Fruit fly (Drosophila melanogaster): ENCODE results near the gene CG6051.
A peak's percentile ranks its signal among the peaks of the same experiment; 100 is the strongest.

Gene CG6051

DNA sequence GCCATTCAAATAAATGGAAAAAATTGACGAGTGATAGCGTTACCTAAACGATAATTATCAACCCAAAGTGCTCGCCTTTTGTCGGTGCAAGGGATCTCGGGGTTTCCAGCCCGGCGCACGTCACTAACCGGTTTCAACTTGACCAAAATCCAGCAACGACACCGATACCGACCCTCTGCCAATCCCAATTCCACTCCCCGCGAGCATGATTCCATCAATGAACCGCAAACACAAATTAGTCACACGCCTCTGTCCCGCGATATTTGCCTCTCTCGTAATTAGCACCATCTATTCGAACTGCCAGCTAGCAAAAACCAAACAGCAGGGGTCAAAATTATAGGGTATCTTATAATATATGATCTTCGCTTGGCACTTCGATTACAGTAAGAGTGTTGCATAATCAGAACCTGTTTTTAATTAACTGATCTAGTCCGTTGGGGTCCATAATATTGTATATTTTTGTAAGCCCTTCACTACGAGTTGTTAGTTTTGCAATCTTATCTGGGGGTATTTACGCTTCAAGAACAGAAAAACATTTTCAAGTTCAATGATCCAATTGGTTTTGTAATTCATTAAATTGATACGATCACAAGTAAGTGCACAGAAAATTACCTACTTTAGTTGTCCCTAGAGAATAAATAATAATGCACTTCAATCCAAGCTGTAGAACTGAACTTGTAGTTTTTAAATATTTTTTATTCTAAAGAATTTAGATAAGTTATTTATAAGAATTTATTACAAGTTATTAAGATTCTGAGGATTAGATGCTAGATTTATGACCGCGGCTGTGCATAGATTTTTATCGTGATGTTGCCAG is 2.4 kb upstream of the CG6051 start (continued):
- TF ChIP-seq Sox15 (GFP tag; optimal IDR thresholded peaks at IDR 0.05) (no peak), CG16779 (tag; optimal IDR thresholded peaks at IDR 0.05) (no peak), achi (GFP tag; optimal IDR thresholded peaks at IDR 0.05) (peak; percentile 38), CG6792 (GFP tag; optimal IDR thresholded peaks at IDR 0.05) (no peak), CG8119 (GFP tag; IDR thresholded peaks at IDR 0.05) (peak; percentile 38; the same call in 1 of the 3 replicates), CG6163 (GFP tag; IDR thresholded peaks at IDR 0.05) (no peak), CG6808 (GFP tag; optimal IDR thresholded peaks at IDR 0.05) (no peak), CG4318 (GFP tag; optimal IDR thresholded peaks at IDR 0.05) (peak; percentile 28), eg (GFP tag; IDR thresholded peaks at IDR 0.05) (no peak), pdm3 (GFP tag; optimal IDR thresholded peaks at IDR 0.05) (peak; percentile 38), CG11902 (GFP tag; optimal IDR thresholded peaks at IDR 0.05) (peak; percentile 0), salr (GFP tag; optimal IDR thresholded peaks at IDR 0.05) (peak in 1 of 2 experiments; percentile 63)

DNA sequence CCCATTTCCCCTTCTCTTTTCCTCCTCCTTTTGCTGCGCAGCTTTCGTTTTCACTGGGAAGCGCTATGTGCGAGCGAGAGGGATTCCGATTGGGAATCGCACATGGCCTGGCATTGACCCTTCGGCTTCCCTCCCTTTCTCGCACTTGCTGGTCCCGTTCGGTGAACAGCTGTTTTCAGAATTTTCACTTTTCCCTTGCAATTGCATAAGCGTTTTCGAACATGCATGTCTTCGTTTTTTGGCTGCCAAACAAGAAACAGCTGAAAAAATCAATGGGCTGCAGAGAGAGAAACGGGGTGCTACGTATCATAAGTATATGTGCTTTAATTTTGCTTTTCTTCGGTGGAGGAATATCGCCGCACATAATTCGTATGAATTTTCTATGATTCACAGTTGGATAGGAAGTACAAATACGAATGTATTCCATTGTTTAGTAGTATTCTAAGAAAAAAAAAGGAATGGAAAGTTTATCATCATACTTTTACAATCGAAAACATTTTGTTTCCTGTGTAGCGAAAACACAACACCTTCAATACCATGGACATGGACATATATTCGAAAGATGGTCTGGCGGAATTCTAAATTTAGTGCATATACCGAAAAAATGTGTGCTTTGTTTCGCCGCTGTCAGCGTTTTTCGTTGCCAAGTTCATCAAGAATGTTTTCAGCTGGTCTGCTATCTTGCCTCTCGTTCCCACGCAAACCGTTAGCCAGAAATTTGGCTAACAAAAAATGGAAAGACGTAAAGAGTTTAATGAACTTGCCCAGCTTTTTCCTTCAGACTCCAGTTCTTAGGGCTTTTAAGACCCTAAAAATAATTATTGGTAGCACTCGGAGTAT is 1.5 kb upstream of the CG6051 start:
- TF ChIP-seq salr (GFP tag; optimal IDR thresholded peaks at IDR 0.05) = no peak
- TF ChIP-seq Smox (GFP tag; optimal IDR thresholded peaks at IDR 0.05) = peak; percentile 57
- TF ChIP-seq Ets21C (GFP tag; optimal IDR thresholded peaks at IDR 0.05) = peak; percentile 55
- TF ChIP-seq CG8632 (GFP tag; optimal IDR thresholded peaks at IDR 0.05) = peak; percentile 70
- peak; percentile 83 for TF ChIP-seq Blimp-1 (GFP tag; optimal IDR thresholded peaks at IDR 0.05)
- peak; percentile 86 for TF ChIP-seq Sox102F (GFP tag; optimal IDR thresholded peaks at IDR 0.05)
- TF ChIP-seq CG6276 (GFP tag; optimal IDR thresholded peaks at IDR 0.05) = peak; percentile 49
- peak; percentile 79 for TF ChIP-seq vri (GFP tag; optimal IDR thresholded peaks at IDR 0.05)
- no peak for TF ChIP-seq CG6854 (GFP tag; optimal IDR thresholded peaks at IDR 0.05)
- TF ChIP-seq Eip93F (GFP tag; optimal IDR thresholded peaks at IDR 0.05) = no peak
- TF ChIP-seq spab (GFP tag; optimal IDR thresholded peaks at IDR 0.05) = no peak
- TF ChIP-seq Met (GFP tag; optimal IDR thresholded peaks at IDR 0.05) = peak; percentile 81
- TF ChIP-seq CG3032 (tag; optimal IDR thresholded peaks at IDR 0.05) = peak; percentile 34
- TF ChIP-seq topi (GFP tag; optimal IDR thresholded peaks at IDR 0.05) = peak; percentile 78
- TF ChIP-seq CG31627 (GFP tag; optimal IDR thresholded peaks at IDR 0.05) = peak; percentile 62
- no peak for TF ChIP-seq fd59A (GFP tag; optimal IDR thresholded peaks at IDR 0.05)
- peak; percentile 40 for TF ChIP-seq OdsH (GFP tag; optimal IDR thresholded peaks at IDR 0.05)
- TF ChIP-seq Lpt (GFP tag; optimal IDR thresholded peaks at IDR 0.05) = no peak
- peak; percentile 50 for TF ChIP-seq cyc (GFP tag; optimal IDR thresholded peaks at IDR 0.05)
- no peak for TF ChIP-seq CG11902 (GFP tag; optimal IDR thresholded peaks at IDR 0.05)
- peak; percentile 22 for TF ChIP-seq CG10669 (GFP tag; optimal IDR thresholded peaks at IDR 0.05)
- peak; percentile 57 for TF ChIP-seq CG6792 (GFP tag; optimal IDR thresholded peaks at IDR 0.05)
- no peak for TF ChIP-seq CG6808 (GFP tag; optimal IDR thresholded peaks at IDR 0.05)
- peak; percentile 23 for TF ChIP-seq Sox15 (GFP tag; optimal IDR thresholded peaks at IDR 0.05)
- peak; percentile 55 for TF ChIP-seq CG15336 (GFP tag; IDR thresholded peaks at IDR 0.05)
- no peak for TF ChIP-seq CG16779 (tag; optimal IDR thresholded peaks at IDR 0.05)
- no peak for TF ChIP-seq CG11762 (GFP tag; optimal IDR thresholded peaks at IDR 0.05; ENCODE audit: insufficient read depth)
- TF ChIP-seq CG8119 (GFP tag; IDR thresholded peaks at IDR 0.05) = 0 out of 3 replicates have a peak, but pooled peaks have one; percentile 36
- TF ChIP-seq CG10631 (GFP tag; optimal IDR thresholded peaks at IDR 0.05) = peak; percentile 62
- TF ChIP-seq Hr39 (GFP tag; optimal IDR thresholded peaks at IDR 0.05) = peak; percentile 74
- peak; percentile 59 for TF ChIP-seq eg (GFP tag; IDR thresholded peaks at IDR 0.05)
- peak; percentile 95 for TF ChIP-seq svp (GFP tag)
- peak; percentile 87 for TF ChIP-seq Eip78C (GFP tag)
- peak; percentile 77 for TF ChIP-seq lz (GFP tag; optimal IDR thresholded peaks at IDR 0.05)
- TF ChIP-seq CG3919 (GFP tag; optimal IDR thresholded peaks at IDR 0.05) = peak; percentile 32
- peak; percentile 61 for TF ChIP-seq Sox14 (GFP tag; optimal IDR thresholded peaks at IDR 0.05)
- TF ChIP-seq CG8319 (GFP tag; optimal IDR thresholded peaks at IDR 0.05) = no peak
- TF ChIP-seq dac (GFP tag; optimal IDR thresholded peaks at IDR 0.05) = no peak
- peak; percentile 67 for TF ChIP-seq CG34406 (GFP tag; optimal IDR thresholded peaks at IDR 0.05)
- peak; percentile 67 for TF ChIP-seq achi (GFP tag; optimal IDR thresholded peaks at IDR 0.05)
- TF ChIP-seq esn (GFP tag; optimal IDR thresholded peaks at IDR 0.05) = peak; percentile 83
- TF ChIP-seq Gug (GFP tag; IDR thresholded peaks at IDR 0.05) = peak; percentile 17; the same call in 1 of the 2 replicates
